Fruit fly (Drosophila melanogaster) whole organism, embryonic: ENCODE data around the gene CG6441.

ENCODE experiments used
- Atf-2 ChIP-seq: fragments of 200-800 bp; sonication (Bioruptor generic); optimal IDR thresholded peaks from 2 replicates; lab custom pipeline; 2016; ENCODE audit warnings: missing biosample characterization, missing genetic modification characterization
- Blimp-1 ChIP-seq: fragments of 200-800 bp; sonication (Bioruptor generic); optimal IDR thresholded peaks from 3 replicates; lab custom pipeline; 2018; ENCODE audit warnings: missing biosample characterization, missing genetic modification characterization, mild to moderate bottlenecking, moderate library complexity, missing genetic modification reagents
- Bteb2 ChIP-seq: fragments of 200-800 bp; sonication (Bioruptor generic); optimal IDR thresholded peaks from 2 replicates; lab custom pipeline; 2016; ENCODE audit warnings: missing biosample characterization, missing genetic modification characterization
- CG1024 ChIP-seq: fragments of 200-800 bp; sonication (Bioruptor generic); IDR thresholded peaks from 2 replicates; pipeline ENCODE4 v1.3.6; 2022; ENCODE audit warnings: missing biosample characterization, missing genetic modification characterization
- CG10267 ChIP-seq: fragments of 200-800 bp; sonication (Bioruptor generic); optimal IDR thresholded peaks from 2 replicates; lab custom pipeline; 2018; ENCODE audit warnings: missing biosample characterization, mild to moderate bottlenecking, missing genetic modification characterization, moderate library complexity
- CG10321 ChIP-seq: fragments of 200-800 bp; sonication (Bioruptor generic); IDR thresholded peaks from 2 replicates; pipeline ENCODE4 v1.3.6; 2022; ENCODE audit warnings: missing biosample characterization, missing genetic modification characterization
- CG11456 ChIP-seq: fragments of 200-800 bp; sonication (Bioruptor generic); IDR thresholded peaks from 3 replicates; pipeline ENCODE4 v1.3.6; 2022; ENCODE audit warnings: missing biosample characterization, missing genetic modification characterization
- CG11504 ChIP-seq: fragments of 200-800 bp; sonication (Bioruptor generic); optimal IDR thresholded peaks from 3 replicates; lab custom pipeline; 2019; ENCODE audit warnings: missing biosample characterization, mild to moderate bottlenecking, missing genetic modification characterization, moderate library complexity
- CG12391 ChIP-seq: fragments of 200-800 bp; sonication (Bioruptor generic); optimal IDR thresholded peaks from 3 replicates; lab custom pipeline; 2018; ENCODE audit warnings: missing biosample characterization, mild to moderate bottlenecking, missing genetic modification characterization, moderate library complexity
- CG14965 ChIP-seq: fragments of 200-800 bp; sonication (Bioruptor generic); optimal IDR thresholded peaks from 2 replicates; lab custom pipeline; 2016; ENCODE audit warnings: missing biosample characterization, missing genetic modification characterization, borderline replicate concordance
- CG15269 ChIP-seq: fragments of 200-800 bp; sonication (Bioruptor generic); optimal IDR thresholded peaks from 2 replicates; lab custom pipeline; 2018; ENCODE audit warnings: missing biosample characterization, mild to moderate bottlenecking, missing genetic modification characterization, moderate library complexity
- CG1603 ChIP-seq: fragments of 200-800 bp; sonication (Bioruptor generic); optimal IDR thresholded peaks from 2 replicates; lab custom pipeline; 2019; ENCODE audit warnings: missing biosample characterization, mild to moderate bottlenecking, missing genetic modification characterization, moderate library complexity
- CG18599 ChIP-seq: fragments of 200-800 bp; sonication (Bioruptor generic); optimal IDR thresholded peaks from 3 replicates; lab custom pipeline; 2017; ENCODE audit warnings: missing biosample characterization, missing genetic modification characterization, mild to moderate bottlenecking, moderate library complexity, missing genetic modification reagents
- CG2678 ChIP-seq: fragments of 200-800 bp; sonication (Bioruptor generic); optimal IDR thresholded peaks from 3 replicates; lab custom pipeline; 2019; ENCODE audit warnings: missing biosample characterization, mild to moderate bottlenecking, missing genetic modification characterization, moderate library complexity
- CG2712 ChIP-seq: fragments of 200-800 bp; optimal IDR thresholded peaks from 3 replicates; lab custom pipeline; 2019; ENCODE audit warnings: missing biosample characterization, mild to moderate bottlenecking, missing genetic modification characterization, moderate library complexity
- CG6175 ChIP-seq: fragments of 200-800 bp; sonication (Bioruptor generic); IDR thresholded peaks from 3 replicates; pipeline ENCODE4 v1.3.6; 2022; ENCODE audit warnings: missing biosample characterization, missing genetic modification characterization
- CG7839 ChIP-seq: fragments of 200-800 bp; sonication (Bioruptor generic); optimal IDR thresholded peaks from 3 replicates; lab custom pipeline; 2018; ENCODE audit warnings: missing biosample characterization, mild to moderate bottlenecking, missing genetic modification characterization, moderate library complexity
- CG8281 ChIP-seq: fragments of 200-800 bp; sonication (Bioruptor generic); optimal IDR thresholded peaks from 2 replicates; lab custom pipeline; 2018; ENCODE audit warnings: missing biosample characterization, mild to moderate bottlenecking, missing genetic modification characterization, moderate library complexity
- Deaf1 ChIP-seq: fragments of 200-800 bp; optimal IDR thresholded peaks from 3 replicates; lab custom pipeline; 2019; ENCODE audit warnings: missing biosample characterization, mild to moderate bottlenecking, missing genetic modification characterization, moderate library complexity
- Hr51 ChIP-seq, 2 experiments: fragments of 200-800 bp; sonication (Bioruptor generic); optimal IDR thresholded peaks; 2 replicates in 1 of 2; 3 replicates in 1 of 2; lab custom pipeline; 2016 to 2018; ENCODE audit warnings: missing biosample characterization in 2 of 2, missing genetic modification characterization in 2 of 2, mild to moderate bottlenecking in 1 of 2, moderate library complexity in 1 of 2
- Meics ChIP-seq: fragments of 200-800 bp; sonication (Bioruptor generic); optimal IDR thresholded peaks from 2 replicates; lab custom pipeline; 2017; ENCODE audit warnings: missing biosample characterization, mild to moderate bottlenecking, missing genetic modification characterization
- Mes4 ChIP-seq: fragments of 200-800 bp; sonication (Bioruptor generic); optimal IDR thresholded peaks from 2 replicates; lab custom pipeline; 2016; ENCODE audit warnings: missing biosample characterization, missing genetic modification characterization
- Oli ChIP-seq: fragments of 200-800 bp; sonication (Bioruptor generic); optimal IDR thresholded peaks from 2 replicates; lab custom pipeline; 2018; ENCODE audit warnings: missing biosample characterization, mild to moderate bottlenecking, missing genetic modification characterization, moderate library complexity
- PHDP ChIP-seq: fragments of 200-800 bp; sonication (Bioruptor generic); optimal IDR thresholded peaks from 3 replicates; lab custom pipeline; 2018; ENCODE audit warnings: missing biosample characterization, mild to moderate bottlenecking, missing genetic modification characterization, moderate library complexity
- Sry-β ChIP-seq: fragments of 200-800 bp; sonication (Bioruptor generic); optimal IDR thresholded peaks from 2 replicates; lab custom pipeline; 2018; ENCODE audit warnings: missing biosample characterization, mild to moderate bottlenecking, missing genetic modification characterization, moderate library complexity
- Usf ChIP-seq: fragments of 200-800 bp; sonication (Bioruptor generic); optimal IDR thresholded peaks from 2 replicates; lab custom pipeline; 2017; ENCODE audit warnings: missing genotype, missing biosample characterization, missing genetic modification characterization
- bcd ChIP-seq: fragments of 200-800 bp; sonication (Bioruptor generic); optimal IDR thresholded peaks from 2 replicates; lab custom pipeline; 2017; ENCODE audit warnings: missing biosample characterization, mild to moderate bottlenecking, missing genetic modification characterization
- bsh ChIP-seq, 2 experiments: fragments of 200-800 bp; sonication (Bioruptor generic); optimal IDR thresholded peaks; 2 replicates each; lab custom pipeline; 2017 to 2018; ENCODE audit warnings: mild to moderate bottlenecking in 2 of 2, missing biosample characterization in 2 of 2, missing genetic modification characterization in 2 of 2, moderate library complexity in 1 of 2
- dmrt99B ChIP-seq: fragments of 200-800 bp; sonication (Bioruptor generic); optimal IDR thresholded peaks from 2 replicates; lab custom pipeline; 2018; ENCODE audit warnings: missing biosample characterization, mild to moderate bottlenecking, missing genetic modification characterization, moderate library complexity
- dpn ChIP-seq, 2 experiments: fragments of 200-800 bp; sonication (Bioruptor generic); optimal IDR thresholded peaks; 3 replicates each; lab custom pipeline; 2016; ENCODE audit warnings: missing biosample characterization in 2 of 2, missing genetic modification characterization in 2 of 2
- gem ChIP-seq: fragments of 200-800 bp; sonication (Bioruptor generic); optimal IDR thresholded peaks from 2 replicates; lab custom pipeline; 2019; ENCODE audit warnings: missing biosample characterization, mild to moderate bottlenecking, missing genetic modification characterization, moderate library complexity
- grau ChIP-seq: fragments of 200-800 bp; optimal IDR thresholded peaks from 3 replicates; lab custom pipeline; 2019; ENCODE audit warnings: missing biosample characterization, mild to moderate bottlenecking, missing genetic modification characterization, moderate library complexity
- kah ChIP-seq: fragments of 200-800 bp; sonication (Bioruptor generic); optimal IDR thresholded peaks from 2 replicates; lab custom pipeline; 2018; ENCODE audit warnings: missing biosample characterization, mild to moderate bottlenecking, missing genetic modification characterization
- ken ChIP-seq: fragments of 200-800 bp; sonication (Bioruptor generic); IDR thresholded peaks from 3 replicates; pipeline ENCODE4 v1.3.6; 2022; ENCODE audit warnings: missing biosample characterization, missing genetic modification characterization
- klu ChIP-seq: fragments of 200-800 bp; sonication (Bioruptor generic); IDR thresholded peaks from 2 replicates; pipeline ENCODE4 v1.3.6; 2022; ENCODE audit warnings: missing biosample characterization, missing genetic modification characterization
- lab ChIP-seq: fragments of 200-800 bp; sonication (Bioruptor generic); optimal IDR thresholded peaks from 3 replicates; lab custom pipeline; 2017; ENCODE audit warnings: missing biosample characterization, missing genetic modification characterization, mild to moderate bottlenecking, moderate library complexity, missing genetic modification reagents
- lmd ChIP-seq: fragments of 200-800 bp; sonication (Bioruptor generic); IDR thresholded peaks from 2 replicates; pipeline ENCODE4 v1.3.6; 2022; ENCODE audit warnings: missing biosample characterization, missing genetic modification characterization
- luna ChIP-seq: fragments of 200-800 bp; sonication (Bioruptor generic); optimal IDR thresholded peaks from 2 replicates; lab custom pipeline; 2016; ENCODE audit warnings: missing biosample characterization, missing genetic modification characterization
- mam ChIP-seq: fragments of 200-800 bp; sonication (Bioruptor generic); optimal IDR thresholded peaks from 3 replicates; lab custom pipeline; 2016; ENCODE audit warnings: missing biosample characterization, missing genetic modification characterization
- nom ChIP-seq: fragments of 200-800 bp; sonication (Bioruptor generic); optimal IDR thresholded peaks from 2 replicates; lab custom pipeline; 2017; ENCODE audit warnings: missing biosample characterization, missing genetic modification characterization, mild to moderate bottlenecking, moderate library complexity, missing genetic modification reagents
- pb ChIP-seq: fragments of 200-800 bp; sonication (Bioruptor generic); optimal IDR thresholded peaks from 3 replicates; lab custom pipeline; 2016; ENCODE audit warnings: missing biosample characterization, missing genetic modification characterization
- pnt ChIP-seq: fragments of 200-800 bp; sonication (Bioruptor generic); optimal IDR thresholded peaks from 3 replicates; lab custom pipeline; 2016; ENCODE audit warnings: missing biosample characterization, missing genetic modification characterization
- run ChIP-seq: fragments of 200-800 bp; sonication (Bioruptor generic); optimal IDR thresholded peaks from 3 replicates; lab custom pipeline; 2018; ENCODE audit warnings: missing biosample characterization, mild to moderate bottlenecking, missing genetic modification characterization
- sna ChIP-seq: fragments of 200-800 bp; sonication (Bioruptor generic); IDR thresholded peaks from 2 replicates; pipeline ENCODE4 v1.3.6; 2022; ENCODE audit warnings: missing biosample characterization, missing genetic modification characterization; ENCODE audit not compliant: partially characterized antibody
- stwl ChIP-seq: fragments of 200-800 bp; sonication (Bioruptor generic); optimal IDR thresholded peaks from 3 replicates; lab custom pipeline; 2018; ENCODE audit warnings: missing biosample characterization, mild to moderate bottlenecking, missing genetic modification characterization, moderate library complexity
- tap ChIP-seq: fragments of 200-800 bp; optimal IDR thresholded peaks from 3 replicates; lab custom pipeline; 2019; ENCODE audit warnings: missing biosample characterization, mild to moderate bottlenecking, missing genetic modification characterization, moderate library complexity
- zen ChIP-seq: fragments of 200-800 bp; sonication (Bioruptor generic); optimal IDR thresholded peaks from 3 replicates; lab custom pipeline; 2018; ENCODE audit warnings: missing biosample characterization, mild to moderate bottlenecking, missing genetic modification characterization, moderate library complexity
- zfh1 ChIP-seq: fragments of 200-800 bp; sonication (Bioruptor generic); IDR thresholded peaks from 3 replicates; pipeline ENCODE4 v1.3.6; 2022; ENCODE audit warnings: missing biosample characterization, missing genetic modification characterization

Gene CG6441

DNA sequence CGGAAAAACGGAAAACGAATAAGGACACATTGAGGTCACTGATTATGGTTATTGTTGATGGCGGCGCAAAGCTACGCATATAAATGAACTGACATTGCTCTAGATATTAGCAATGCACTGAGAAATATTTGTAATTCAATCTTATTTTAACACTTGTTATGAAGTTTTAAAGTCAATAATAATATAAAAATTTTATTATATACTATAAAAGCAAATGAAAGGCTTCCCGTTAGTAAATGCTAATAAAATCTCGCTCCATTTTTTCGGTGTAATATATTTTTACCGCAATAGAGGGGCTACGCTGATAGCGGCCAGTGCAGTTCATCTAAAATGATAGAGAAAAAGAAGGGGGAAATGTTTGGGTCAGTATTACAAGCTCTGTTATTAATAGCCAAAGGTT is 17.4 kb downstream of the CG6441 start (continued):
- peak; percentile 67 for TF ChIP-seq tap (tag; lab: Kevin White, UChicago)
- TF ChIP-seq CG6175 (GFP tag; lab: Robert Waterston, UW): no peak
- no peak for TF ChIP-seq pb (GFP tag; lab: Kevin White, UChicago)
- TF ChIP-seq CG10267 (tag; lab: Kevin White, UChicago): peak; percentile 48
- TF ChIP-seq run (tag; lab: Kevin White, UChicago): peak; percentile 29
- peak; percentile 81 for TF ChIP-seq gem (tag; lab: Kevin White, UChicago)
- no peak for TF ChIP-seq stwl (tag; lab: Kevin White, UChicago)
- no peak for TF ChIP-seq CG1603
- peak; percentile 15 for TF ChIP-seq zen (tag; lab: Kevin White, UChicago)
- peak; percentile 10 for TF ChIP-seq kah

DNA sequence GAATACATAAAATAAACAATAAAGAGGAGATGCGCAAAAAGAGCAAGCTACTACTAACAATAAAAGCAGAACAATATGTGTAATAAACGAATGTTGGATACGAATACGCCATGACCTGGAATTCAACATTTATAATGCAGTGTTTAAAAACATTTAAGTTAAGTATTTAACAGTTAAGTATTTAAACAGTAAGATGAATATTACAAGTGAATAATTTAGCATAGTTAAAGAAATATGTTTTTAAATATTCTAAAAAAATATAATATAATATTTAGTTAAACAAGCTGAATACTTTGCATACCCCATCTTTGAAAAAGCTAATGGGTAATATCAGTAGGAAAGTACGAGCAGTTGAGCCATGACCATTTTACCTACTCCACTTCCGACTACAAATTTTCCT is 18.0 kb downstream of the CG6441 start:
- no peak for TF ChIP-seq ken (GFP tag; lab: Robert Waterston, UW)
- peak; percentile 20; the same call in 1 of the 2 replicates for TF ChIP-seq lmd (GFP tag; lab: Robert Waterston, UW)
- TF ChIP-seq mam (GFP tag; lab: Kevin White, UChicago): no peak
- no peak for TF ChIP-seq Bteb2
- no peak for TF ChIP-seq CG6175 (GFP tag; lab: Robert Waterston, UW)
- TF ChIP-seq sna (GFP tag; lab: Robert Waterston, UW): no peak
- TF ChIP-seq Oli: peak; percentile 36
- TF ChIP-seq CG2712 (tag; lab: Kevin White, UChicago): peak; percentile 24
- TF ChIP-seq CG2678: peak; percentile 48
- TF ChIP-seq pnt: no peak
- TF ChIP-seq CG14965 (GFP tag; lab: Kevin White, UChicago): no peak
- peak in 1 of 2 experiments; percentile 27 for TF ChIP-seq Hr51 (GFP tag; optimal IDR thresholded peaks at IDR 0.05; lab: Kevin White, UChicago)
- peak; percentile 41 for TF ChIP-seq CG11504 (tag; lab: Kevin White, UChicago)
- no peak for TF ChIP-seq Usf
- TF ChIP-seq Atf-2: no peak
- peak; percentile 26 for TF ChIP-seq grau (tag; lab: Kevin White, UChicago)
- peak; percentile 18 for TF ChIP-seq Blimp-1 (GFP tag; lab: Kevin White, UChicago)
- TF ChIP-seq CG11456 (GFP tag; lab: Robert Waterston, UW): no peak
- no peak for TF ChIP-seq Sry-β
- TF ChIP-seq zfh1 (GFP tag; lab: Robert Waterston, UW): no peak
- no peak for TF ChIP-seq Mes4 (GFP tag; lab: Kevin White, UChicago)
- no peak for TF ChIP-seq luna
- TF ChIP-seq lab: peak; percentile 36
- TF ChIP-seq dmrt99B: peak; percentile 51
- peak in 1 of 2 experiments; percentile 14 for TF ChIP-seq dpn (GFP tag; optimal IDR thresholded peaks at IDR 0.05; lab: Kevin White, UChicago)
- TF ChIP-seq CG18599 (GFP tag; lab: Kevin White, UChicago): peak; percentile 7
- peak; percentile 62 for TF ChIP-seq CG15269
- TF ChIP-seq CG8281 (tag; lab: Kevin White, UChicago): no peak
- no peak for TF ChIP-seq bcd
- no peak for TF ChIP-seq Meics
- no peak for TF ChIP-seq Deaf1 (tag; lab: Kevin White, UChicago)
- no peak for TF ChIP-seq nom (GFP tag; lab: Kevin White, UChicago)
- TF ChIP-seq CG12391 (tag; lab: Kevin White, UChicago): peak; percentile 20
- no peak for TF ChIP-seq CG10321
- TF ChIP-seq bsh (GFP tag; optimal IDR thresholded peaks at IDR 0.05; lab: Kevin White, UChicago): peak in 1 of 2 experiments; percentile 7
- peak; percentile 27 for TF ChIP-seq PHDP
- TF ChIP-seq CG7839 (tag; lab: Kevin White, UChicago): peak; percentile 32
- TF ChIP-seq klu (GFP tag; lab: Robert Waterston, UW): no peak
- no peak for TF ChIP-seq CG1024 (GFP tag; lab: Robert Waterston, UW)
